Fruit fly (Drosophila melanogaster): ENCODE measurements around the gene CG12268.

Gene CG12268

dm6 chr3R:23941643-23942424 is 6.4 kb downstream of the CG12268 start (continued):
- TF ChIP-seq ci (GFP tag; IDR thresholded peaks at IDR 0.05): peak; percentile 69; the same call in 2 of the 3 replicates
- peak; percentile 13 for TF ChIP-seq Side (GFP tag; optimal IDR thresholded peaks at IDR 0.05)
- peak; percentile 23 for TF ChIP-seq CG7556 (GFP tag; optimal IDR thresholded peaks at IDR 0.05)
- TF ChIP-seq dmrt99B (tag; optimal IDR thresholded peaks at IDR 0.05): peak; percentile 61
- TF ChIP-seq vvl (GFP tag; IDR thresholded peaks at IDR 0.05): peak; percentile 64
- peak; percentile 11 for TF ChIP-seq CG4424 (GFP tag; optimal IDR thresholded peaks at IDR 0.05)
- no peak for TF ChIP-seq CG18764 (GFP tag; optimal IDR thresholded peaks at IDR 0.05)
- no peak for TF ChIP-seq trem (tag; optimal IDR thresholded peaks at IDR 0.05)
- peak; percentile 17 for TF ChIP-seq CG9437 (GFP tag; optimal IDR thresholded peaks at IDR 0.05)
- TF ChIP-seq nom (GFP tag; optimal IDR thresholded peaks at IDR 0.05): no peak
- TF ChIP-seq eve (GFP tag; optimal IDR thresholded peaks at IDR 0.05): peak in 1 of 2 experiments; percentile 39
- TF ChIP-seq bab2 (GFP tag; optimal IDR thresholded peaks at IDR 0.05): peak; percentile 4
- TF ChIP-seq CG17829 (tag; optimal IDR thresholded peaks at IDR 0.05): no peak
- peak; percentile 31 for TF ChIP-seq CG7786 (GFP tag; optimal IDR thresholded peaks at IDR 0.05)
- TF ChIP-seq Oaz (GFP tag; IDR thresholded peaks at IDR 0.05): 0 out of 2 replicates have a peak, but pooled peaks have one; percentile 43
- no peak for TF ChIP-seq NFAT (GFP tag; IDR thresholded peaks at IDR 0.05)
- peak; percentile 25; the same call in 1 of the 2 replicates for TF ChIP-seq Rx (GFP tag; IDR thresholded peaks at IDR 0.05)
- TF ChIP-seq Opbp (GFP tag; IDR thresholded peaks at IDR 0.05; ENCODE audit: partially characterized antibody): no peak
- TF ChIP-seq Fer2 (tag; optimal IDR thresholded peaks at IDR 0.05): no peak
- TF ChIP-seq CG12391 (tag; optimal IDR thresholded peaks at IDR 0.05): peak; percentile 9
- peak; percentile 21; the same call in 1 of the 2 replicates for TF ChIP-seq CG32772 (GFP tag; IDR thresholded peaks at IDR 0.05)
- TF ChIP-seq CG34422 (GFP tag; IDR thresholded peaks at IDR 0.05): peak; percentile 27; the same call in 1 of the 3 replicates
- 0 out of 3 replicates have a peak, but pooled peaks have one; percentile 34 for TF ChIP-seq Optix (GFP tag; IDR thresholded peaks at IDR 0.05)
- TF ChIP-seq vfl (GFP tag; optimal IDR thresholded peaks at IDR 0.05): peak; percentile 2
- TF ChIP-seq lmd (GFP tag; IDR thresholded peaks at IDR 0.05): peak; percentile 61; the same call in 1 of the 2 replicates
- peak; percentile 54; the same call in 1 of the 2 replicates for TF ChIP-seq sob (GFP tag; IDR thresholded peaks at IDR 0.05)

DNA sequence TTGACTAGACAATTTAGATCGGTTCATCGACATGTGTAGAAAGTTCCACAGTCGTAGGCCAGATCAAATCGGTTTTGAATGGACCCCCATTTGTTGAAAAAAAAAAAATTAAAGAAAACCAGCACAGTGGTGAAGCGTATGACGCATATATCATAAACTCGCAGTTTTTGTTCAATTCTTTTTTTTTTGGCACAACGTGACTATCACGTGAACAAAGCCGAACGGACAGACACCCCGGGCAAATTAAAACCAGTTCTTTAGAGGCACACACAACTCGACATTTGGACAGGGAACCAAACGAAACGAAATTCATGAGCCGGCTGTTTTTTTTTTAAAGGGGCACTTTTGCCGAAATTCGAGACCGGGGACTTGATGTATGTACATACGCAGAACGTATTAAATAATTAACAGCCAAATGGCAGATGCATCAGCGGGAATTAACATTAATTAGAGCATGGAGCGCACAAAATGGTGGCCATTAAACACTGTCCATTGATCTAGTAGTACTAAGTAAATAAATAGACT is 7.3 kb downstream of the CG12268 start:
- TF ChIP-seq crc (GFP tag; optimal IDR thresholded peaks at IDR 0.05) (no peak), CG17612 (GFP tag; IDR thresholded peaks at IDR 0.05) (no peak), bsh (GFP tag; optimal IDR thresholded peaks at IDR 0.05) (no peak), Fer3 (tag; optimal IDR thresholded peaks at IDR 0.05) (no peak), Stat92E (GFP tag; optimal IDR thresholded peaks at IDR 0.05) (no peak), CG12155 (GFP tag; optimal IDR thresholded peaks at IDR 0.05) (no peak), sqz (GFP tag; optimal IDR thresholded peaks at IDR 0.05) (peak; percentile 46), gem (tag; optimal IDR thresholded peaks at IDR 0.05) (no peak), vvl (GFP tag; IDR thresholded peaks at IDR 0.05) (peak; percentile 7; the same call in 1 of the 2 replicates), lilli (GFP tag; optimal IDR thresholded peaks at IDR 0.05) (no peak), slp2 (GFP tag; optimal IDR thresholded peaks at IDR 0.05) (no peak), Jarid2 (GFP tag; optimal IDR thresholded peaks at IDR 0.05) (no peak), CG7372 (GFP tag; IDR thresholded peaks at IDR 0.05) (0 out of 2 replicates have a peak, but pooled peaks have one; percentile 4), CG6272 (GFP tag; IDR thresholded peaks at IDR 0.05) (no peak), nerfin-2 (GFP tag; IDR thresholded peaks at IDR 0.05; ENCODE audit: partially characterized antibody) (no peak), Ptx1 (GFP tag; IDR thresholded peaks at IDR 0.05) (no peak), CG10959 (GFP tag; IDR thresholded peaks at IDR 0.05) (no peak), ara (GFP tag; IDR thresholded peaks at IDR 0.05) (no peak), CG9797 (GFP tag; optimal IDR thresholded peaks at IDR 0.05) (no peak), cwo (GFP tag; optimal IDR thresholded peaks at IDR 0.05) (peak; percentile 95), dmrt99B (tag; optimal IDR thresholded peaks at IDR 0.05) (no peak), gsb (GFP tag; IDR thresholded peaks at IDR 0.05) (no peak), Ets65A (GFP tag) (peak; percentile 45), Med (GFP tag) (peak; percentile 51), CG11696 (GFP tag; IDR thresholded peaks at IDR 0.05) (no peak)

Data from whole organism, embryonic.